Fruit fly (Drosophila melanogaster) S2 (cell line): Measurements from ENCODE around the gene CG7860.

ENCODE experiments used
- CG8478 ChIP-seq: fragments of >200 bp; optimal IDR thresholded peaks from 2 replicates; lab custom pipeline; 2018
- CTCF ChIP-seq, 2 experiments: fragments of >200 bp; optimal IDR thresholded peaks; 2 replicates each; lab custom pipeline; 2018

- TF ChIP-seq CG8478 (lab: Kevin White, UChicago) (no peak), CTCF (optimal IDR thresholded peaks at IDR 0.05; lab: Kevin White, UChicago) (no peak)
Observed at dm6 chrX:15574384-15574783, 5.6 kb downstream of the CG7860 start, which contains the start of gene CG9213.
